Worm (Caenorhabditis elegans) whole organism, early embryonic: ENCODE measurements around the gene clec-264.

ENCODE experiments used
- B0310.2 ChIP-seq: sonication (generic microtip); optimal IDR thresholded peaks from 2 replicates; lab custom pipeline; 2016; ENCODE audit warnings: mild to moderate bottlenecking, missing genetic modification characterization, missing compliant biosample characterization
- F13C5.2 ChIP-seq: sonication (generic microtip); optimal IDR thresholded peaks from 2 replicates; lab custom pipeline; 2017; ENCODE audit warnings: mild to moderate bottlenecking, missing genetic modification characterization, inconsistent platforms, missing compliant biosample characterization
- aly-1 ChIP-seq: sonication (generic microtip); optimal IDR thresholded peaks from 2 replicates; lab custom pipeline; 2016; ENCODE audit warnings: missing genetic modification characterization, missing compliant biosample characterization
- ama-1 ChIP-seq: fragments of 150-350 bp; optimal IDR thresholded peaks from 2 replicates; lab custom pipeline; 2014
- ceh-13 ChIP-seq: fragments of 200-800 bp; sonication (Bioruptor generic); optimal IDR thresholded peaks from 2 replicates; lab custom pipeline; 2018; ENCODE audit warnings: mild to moderate bottlenecking, missing genetic modification characterization, missing compliant biosample characterization
- ceh-36 ChIP-seq: sonication (generic microtip); optimal IDR thresholded peaks from 2 replicates; lab custom pipeline; 2016; ENCODE audit warnings: missing genetic modification characterization, inconsistent platforms, missing compliant biosample characterization
- ets-7 ChIP-seq: sonication (generic microtip); optimal IDR thresholded peaks from 2 replicates; lab custom pipeline; 2016; ENCODE audit warnings: missing genotype, missing genetic modification characterization, missing compliant biosample characterization
- flt-1 ChIP-seq: fragments of 200-800 bp; sonication (Bioruptor generic); IDR thresholded peaks from 2 replicates; pipeline ENCODE4 v1.3.6; 2022; ENCODE audit warnings: missing genetic modification characterization, missing compliant biosample characterization
- hmbx-1 ChIP-seq: sonication (generic microtip); optimal IDR thresholded peaks from 2 replicates; lab custom pipeline; 2016; ENCODE audit warnings: mild to moderate bottlenecking, missing genetic modification characterization, missing compliant biosample characterization
- hmg-4 ChIP-seq: fragments of 200-800 bp; sonication (Bioruptor generic); optimal IDR thresholded peaks from 2 replicates; lab custom pipeline; 2018; ENCODE audit warnings: mild to moderate bottlenecking, missing genetic modification characterization, missing compliant biosample characterization
- hnd-1 ChIP-seq: sonication (generic microtip); optimal IDR thresholded peaks from 2 replicates; lab custom pipeline; 2016; ENCODE audit warnings: missing genetic modification characterization, missing compliant biosample characterization
- pes-1 ChIP-seq: fragments of 200-800 bp; sonication (Bioruptor generic); IDR thresholded peaks from 2 replicates; pipeline ENCODE4 v1.3.6; 2022; ENCODE audit warnings: missing genetic modification reagents, missing genetic modification characterization, missing compliant biosample characterization
- scrt-1 ChIP-seq: fragments of 200-800 bp; sonication (Bioruptor generic); IDR thresholded peaks from 2 replicates; pipeline ENCODE4 v1.3.6; 2022; ENCODE audit warnings: missing genetic modification characterization, missing compliant biosample characterization
- sea-1 ChIP-seq: fragments of 200-800 bp; sonication (Bioruptor generic); conservative IDR thresholded peaks from 2 replicates; pipeline ENCODE4 v1.3.6; 2022; ENCODE audit warnings: missing genetic modification characterization, missing compliant biosample characterization
- tbx-11 ChIP-seq: fragments of 200-800 bp; sonication (Bioruptor generic); IDR thresholded peaks from 2 replicates; pipeline ENCODE4 v1.3.6; 2022; ENCODE audit warnings: missing genetic modification characterization, missing compliant biosample characterization
- tbx-37 ChIP-seq: fragments of 200-800 bp; sonication (Bioruptor generic); conservative IDR thresholded peaks from 2 replicates; pipeline ENCODE4 v1.3.6; 2022; ENCODE audit warnings: missing genetic modification reagents, missing genetic modification characterization, missing compliant biosample characterization
- tra-4 ChIP-seq: sonication (generic microtip); optimal IDR thresholded peaks from 2 replicates; lab custom pipeline; 2017; ENCODE audit warnings: missing genetic modification characterization, missing compliant biosample characterization

Gene clec-264

DNA sequence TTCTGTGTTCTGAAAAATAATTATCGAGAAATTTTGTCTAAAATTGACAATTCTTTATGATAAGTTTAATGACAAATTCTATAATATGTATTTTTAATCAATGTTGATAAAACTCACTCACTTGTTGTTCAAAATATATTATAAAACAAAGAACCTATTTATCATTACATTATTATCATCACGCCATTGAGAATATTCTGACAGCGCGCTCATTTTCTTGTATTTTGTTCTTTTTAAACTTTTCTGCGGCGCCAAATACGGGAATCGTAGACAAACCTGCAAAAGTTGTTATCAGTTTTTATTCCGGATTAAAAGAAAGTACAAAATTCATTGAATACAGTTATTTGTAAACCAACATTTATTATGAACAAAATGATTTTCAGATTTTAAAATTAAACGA, 15.9 kb upstream of the clec-264 start:
- TF ChIP-seq ceh-13 (GFP tag; lab: Kevin White, UChicago) (no peak), ceh-36 (tag; lab: Kevin White, UChicago) (no peak), B0310.2 (tag; lab: Kevin White, UChicago) (no peak)

DNA sequence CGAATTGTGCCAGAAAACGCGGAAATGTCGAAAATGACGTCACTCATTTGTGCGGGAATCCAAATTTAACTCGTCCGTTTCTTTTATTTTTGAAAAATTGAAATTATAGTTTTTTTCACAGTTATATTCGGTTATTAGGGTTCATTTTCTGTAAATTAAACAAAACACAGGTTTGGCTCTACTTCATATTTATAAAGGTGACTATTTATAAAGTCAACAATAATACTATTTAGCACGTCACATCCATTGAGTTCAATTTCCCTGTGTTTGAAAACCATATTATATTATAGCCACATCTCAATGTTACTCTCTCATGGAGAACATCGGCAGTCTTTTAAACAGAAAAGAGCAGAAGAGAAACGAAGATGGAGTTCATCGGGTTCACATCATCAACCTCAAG, 12.2 kb upstream of the clec-264 start, which contains the start of gene twk-35:
TSS of gene twk-35 (plus strand) at position 301 of the 400 bp plus-strand sequence.
- TF ChIP-seq aly-1 (tag; lab: Kevin White, UChicago) (no peak), hnd-1 (tag; lab: Kevin White, UChicago) (no peak), ets-7 (tag; lab: Kevin White, UChicago) (no peak), ama-1 (lab: Kevin White, UChicago) (no peak)

DNA sequence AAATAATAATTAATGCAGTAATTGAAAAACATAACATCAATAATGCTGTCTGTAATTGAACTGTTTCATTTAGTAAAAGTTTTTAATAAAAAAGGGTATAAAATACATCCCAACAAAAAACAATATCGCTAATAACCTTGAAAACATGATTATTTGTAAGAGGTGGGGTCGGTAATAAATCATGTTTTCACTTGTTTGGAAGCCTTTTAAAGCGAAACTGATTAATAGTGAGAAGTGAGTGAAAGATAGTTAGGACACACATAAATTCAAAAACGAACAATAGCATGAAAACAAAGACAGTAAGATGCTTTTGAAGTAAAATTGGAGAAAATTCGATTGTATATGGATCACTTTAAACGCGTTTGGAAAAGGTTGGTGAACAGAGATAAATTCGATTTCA, 10.6 kb upstream of the clec-264 start, which contains the start of gene try-4:
TSS of gene try-4 (minus strand) at position 74 of the 400 bp plus-strand sequence.
- TF ChIP-seq hnd-1 (tag; lab: Kevin White, UChicago) (no peak), aly-1 (tag; lab: Kevin White, UChicago) (no peak), tra-4 (tag; lab: Kevin White, UChicago) (no peak), pes-1 (GFP tag; lab: Robert Waterston, UW) (no peak), sea-1 (no peak), scrt-1 (GFP tag; lab: Robert Waterston, UW) (no peak)

DNA sequence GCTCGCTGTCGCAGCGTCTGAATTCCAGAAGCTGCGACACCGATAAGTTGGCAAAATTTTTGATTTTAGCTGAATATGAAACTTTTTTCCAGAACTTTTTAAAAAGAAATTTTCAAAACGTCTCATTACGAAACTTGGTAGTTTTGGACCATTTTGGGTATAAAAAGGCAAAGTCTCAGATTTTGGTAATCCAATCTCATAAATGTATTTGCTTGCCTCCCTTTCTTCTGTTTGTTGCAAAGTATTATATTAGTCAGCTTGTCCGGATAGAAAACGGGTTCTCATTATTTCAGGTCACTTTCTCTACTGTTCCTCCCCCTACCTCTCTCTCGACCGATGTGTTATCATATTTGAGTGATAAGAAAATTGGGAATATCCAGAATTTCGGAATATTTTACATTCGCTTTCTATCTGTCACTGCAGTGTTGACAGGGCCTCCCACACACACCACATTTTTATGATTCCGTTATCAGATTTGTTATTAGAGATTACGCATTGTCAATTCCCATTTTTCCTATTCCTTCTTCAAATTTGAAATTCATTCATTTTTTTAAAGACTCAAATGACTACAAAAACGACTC, 3.2 kb upstream of the clec-264 start, which contains the start of gene F31D4.5:
TSS of gene F31D4.5 (plus strand) at position 491 of the 581 bp plus-strand sequence.
- TF ChIP-seq sea-1 (no peak), B0310.2 (tag; lab: Kevin White, UChicago) (no peak), F13C5.2 (tag; lab: Kevin White, UChicago) (no peak)

DNA sequence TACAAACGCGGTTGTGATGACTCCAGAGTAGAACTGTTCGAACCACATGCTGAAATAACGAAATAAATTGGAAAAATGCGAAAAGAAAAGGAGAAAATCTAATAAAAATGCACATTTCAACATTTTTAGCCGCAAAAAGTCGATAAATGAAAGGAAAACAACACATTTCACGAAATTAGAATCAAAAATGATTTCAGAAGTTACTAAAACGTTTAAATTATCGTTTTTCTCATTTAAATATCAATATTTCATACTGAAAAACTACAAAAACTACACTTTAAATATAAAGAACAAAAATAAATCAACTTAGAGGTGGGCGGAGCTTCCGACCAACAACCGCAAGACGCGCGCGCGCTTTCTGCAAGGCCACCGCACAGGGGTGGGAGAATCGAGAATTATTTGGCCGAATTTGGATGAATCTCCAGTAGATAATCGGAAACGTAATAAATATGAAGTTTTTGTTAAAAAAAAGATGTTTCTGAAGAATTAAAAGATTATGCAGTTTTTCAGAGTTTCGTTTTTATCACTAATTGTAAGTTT, 1.4 kb upstream of the clec-264 start, which contains the start of gene ndua-1:
TSS of gene ndua-1 (minus strand) at position 51 of the 540 bp plus-strand sequence.
- TF ChIP-seq aly-1 (tag; lab: Kevin White, UChicago) (no peak), hmg-4 (GFP tag; lab: Kevin White, UChicago) (peak; percentile 9), ets-7 (tag; lab: Kevin White, UChicago) (no peak), pes-1 (GFP tag; lab: Robert Waterston, UW) (0 out of 2 replicates have a peak, but pooled peaks have one; percentile 33), B0310.2 (tag; lab: Kevin White, UChicago) (no peak), F13C5.2 (tag; lab: Kevin White, UChicago) (peak; percentile 70)

DNA sequence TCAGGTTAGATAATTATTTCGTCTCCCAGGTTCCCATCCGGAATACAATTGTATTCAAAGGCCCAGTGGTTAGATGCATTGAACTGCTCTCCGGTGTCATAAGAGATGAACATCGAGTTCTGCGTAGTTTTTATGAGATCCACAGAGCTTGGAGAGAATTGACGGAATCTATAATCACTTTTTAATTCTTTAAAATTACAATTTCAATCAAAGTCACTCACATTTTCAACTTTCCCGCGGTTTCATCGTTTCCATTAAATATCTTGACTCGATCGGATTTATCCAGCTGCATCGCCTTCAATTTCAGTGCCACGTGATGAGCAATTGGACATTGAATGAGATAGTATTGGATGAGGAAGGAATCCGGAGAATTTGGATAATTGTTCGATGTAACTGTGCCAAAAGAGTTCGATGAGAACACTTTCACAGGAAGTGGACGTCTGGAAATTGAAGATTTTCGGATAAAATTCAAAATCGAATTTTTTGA, 2.7 kb downstream of the clec-264 start:
- TF ChIP-seq tbx-37 (GFP tag; lab: Robert Waterston, UW) (no peak), B0310.2 (tag; lab: Kevin White, UChicago) (no peak), flt-1 (no peak), ceh-13 (GFP tag; lab: Kevin White, UChicago) (no peak), hnd-1 (tag; lab: Kevin White, UChicago) (no peak), ama-1 (lab: Kevin White, UChicago) (no peak)

DNA sequence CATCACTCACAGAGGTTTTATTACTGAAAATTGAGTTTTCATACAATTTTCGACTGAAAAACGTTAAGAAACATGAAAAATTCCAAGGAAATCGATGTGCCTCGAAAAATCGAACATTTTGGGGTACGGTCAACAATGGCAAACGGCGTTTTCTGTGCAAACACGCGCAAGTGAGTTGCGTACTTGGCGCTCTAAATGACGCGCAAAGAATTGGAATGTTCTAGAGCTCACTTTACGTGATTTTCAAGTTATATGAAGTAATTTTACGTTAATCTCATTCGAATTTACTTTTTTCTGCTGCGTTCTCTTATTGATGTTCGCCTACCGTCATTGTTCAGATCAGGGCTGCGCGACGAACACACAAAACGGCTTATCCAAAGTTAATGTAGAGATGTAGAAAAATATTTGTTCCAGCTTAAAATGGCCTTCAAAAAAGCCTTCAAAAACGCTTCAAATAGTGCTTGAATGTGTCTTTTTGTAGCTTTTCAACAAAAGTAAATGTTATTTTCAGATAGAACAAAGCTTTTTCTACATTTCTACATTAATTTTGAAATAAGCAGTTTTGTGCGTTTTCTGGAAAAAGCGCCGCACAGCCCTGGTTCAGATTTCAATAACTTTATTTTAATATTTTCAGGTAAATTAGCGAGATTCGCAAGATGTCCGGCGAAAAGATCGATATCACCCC, 4.8 kb downstream of the clec-264 start, which contains the start of the genes F31D4.2 and fkb-6:
TSS of gene F31D4.2 (minus strand) at position 23 of the 685 bp plus-strand sequence.
TSS of gene fkb-6 (plus strand) at position 635 of the 685 bp plus-strand sequence.
- peak; percentile 56 for TF ChIP-seq F13C5.2 (tag; lab: Kevin White, UChicago)
- TF ChIP-seq hnd-1 (tag; lab: Kevin White, UChicago), result no peak

DNA sequence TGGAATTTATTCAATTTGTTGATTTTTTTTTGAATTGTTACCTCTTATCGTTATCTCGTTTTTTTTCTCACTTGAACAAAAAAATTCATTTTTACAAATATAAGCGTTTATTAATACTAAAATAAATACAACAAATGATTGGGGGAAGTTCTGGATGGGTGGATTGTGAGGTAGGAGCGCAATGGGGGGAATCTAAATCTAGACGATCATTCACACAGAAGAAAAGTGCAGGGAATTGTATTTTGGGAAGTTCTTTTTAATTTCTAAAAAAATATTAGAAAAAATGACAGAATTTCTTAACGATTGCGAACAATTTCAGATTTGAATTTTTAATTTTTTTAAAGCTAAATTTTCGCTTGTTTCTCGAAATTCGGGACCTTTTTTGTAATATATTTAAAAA, 9.0 kb downstream of the clec-264 start:
- TF ChIP-seq ama-1 (lab: Kevin White, UChicago) (no peak), hnd-1 (tag; lab: Kevin White, UChicago) (no peak), F13C5.2 (tag; lab: Kevin White, UChicago) (no peak), hmbx-1 (tag; lab: Kevin White, UChicago) (no peak), scrt-1 (GFP tag; lab: Robert Waterston, UW) (no peak), B0310.2 (tag; lab: Kevin White, UChicago) (no peak), ets-7 (tag; lab: Kevin White, UChicago) (no peak), tra-4 (tag; lab: Kevin White, UChicago) (no peak), flt-1 (no peak), ceh-36 (tag; lab: Kevin White, UChicago) (no peak), pes-1 (GFP tag; lab: Robert Waterston, UW) (no peak), aly-1 (tag; lab: Kevin White, UChicago) (no peak), tbx-11 (GFP tag; lab: Robert Waterston, UW) (no peak), tbx-37 (GFP tag; lab: Robert Waterston, UW) (no peak), sea-1 (no peak), ceh-13 (GFP tag; lab: Kevin White, UChicago) (no peak)
